Fruit fly (Drosophila melanogaster) whole organism, adult: ENCODE measurements around the gene CG11147.

Experiments
- Hr96 ChIP-seq: fragments of 200-800 bp; sonication (Bioruptor generic); optimal IDR thresholded peaks from 2 replicates; lab custom pipeline; 2016; ENCODE audit warnings: missing biosample characterization, missing genetic modification characterization
- Mnt ChIP-seq: fragments of 200-800 bp; sonication (Bioruptor generic); optimal IDR thresholded peaks from 2 replicates; lab custom pipeline; 2016; ENCODE audit warnings: missing biosample characterization, mild to moderate bottlenecking, missing genetic modification characterization

DNA sequence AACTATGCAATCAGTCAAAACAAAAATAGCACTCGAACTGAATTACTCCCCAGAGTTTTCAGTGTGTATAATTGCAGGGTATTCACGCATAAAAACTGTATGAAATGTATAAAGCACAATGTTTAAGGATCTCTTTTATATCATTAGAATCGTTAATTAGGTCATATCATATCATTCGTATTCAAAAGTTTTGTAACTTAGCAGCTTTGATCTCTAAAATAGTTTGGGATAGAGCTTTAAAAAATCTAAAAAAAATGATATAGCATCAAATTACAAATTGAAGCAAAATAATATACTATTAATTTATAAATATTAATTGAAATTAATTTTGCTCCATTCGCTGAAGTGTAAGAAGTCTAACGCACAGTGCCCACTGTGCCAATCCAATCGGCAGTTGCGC, 10.6 kb downstream of the CG11147 start:
- TF ChIP-seq Hr96 (GFP tag; lab: Kevin White, UChicago) (no peak), Mnt (GFP tag; lab: Kevin White, UChicago) (no peak)
